Worm (Caenorhabditis elegans) whole organism, late embryonic: Measurements from ENCODE around the gene mrp-5.

Experiments
- F13H6.1 ChIP-seq: sonication (generic microtip); optimal IDR thresholded peaks from 2 replicates; lab custom pipeline; 2016; ENCODE audit warnings: missing genetic modification characterization, missing compliant biosample characterization
- ceh-24 ChIP-seq: sonication (generic microtip); optimal IDR thresholded peaks from 2 replicates; lab custom pipeline; 2016; ENCODE audit warnings: mild to moderate bottlenecking, missing genetic modification characterization, missing compliant biosample characterization
- ceh-45 ChIP-seq: fragments of 200-800 bp; sonication (Bioruptor generic); IDR thresholded peaks from 2 replicates; pipeline ENCODE4 v1.3.6; 2022; ENCODE audit warnings: missing genetic modification reagents, missing genetic modification characterization, missing compliant biosample characterization
- dmd-4 ChIP-seq: sonication (generic microtip); optimal IDR thresholded peaks from 2 replicates; lab custom pipeline; 2016; ENCODE audit warnings: borderline replicate concordance, missing genetic modification characterization, missing compliant biosample characterization
- elt-4 ChIP-seq: sonication (generic microtip); optimal IDR thresholded peaks from 2 replicates; lab custom pipeline; 2016; ENCODE audit warnings: missing genetic modification characterization, missing compliant biosample characterization
- fkh-10 ChIP-seq: fragments of 150-350 bp; optimal IDR thresholded peaks from 2 replicates; lab custom pipeline; 2014; ENCODE audit warnings: missing biosample characterization, missing genetic modification reagents, missing genetic modification characterization
- hlh-8 ChIP-seq: sonication (generic microtip); optimal IDR thresholded peaks from 2 replicates; lab custom pipeline; 2016; ENCODE audit warnings: missing genotype, missing genetic modification characterization, missing compliant biosample characterization
- nhr-11 ChIP-seq: fragments of 150-350 bp; optimal IDR thresholded peaks from 2 replicates; lab custom pipeline; 2014; ENCODE audit warnings: missing biosample characterization, missing genetic modification characterization
- pag-3 ChIP-seq: sonication (generic microtip); optimal IDR thresholded peaks from 2 replicates; lab custom pipeline; 2016; ENCODE audit warnings: missing compliant biosample characterization, missing genetic modification characterization, borderline replicate concordance
- pha-4 ChIP-seq: fragments of 150-350 bp; optimal IDR thresholded peaks from 2 replicates; lab custom pipeline; 2018; ENCODE audit warnings: missing biosample characterization, missing genetic modification reagents, missing genetic modification characterization
- pqm-1 ChIP-seq: sonication (generic microtip); optimal IDR thresholded peaks from 2 replicates; lab custom pipeline; 2016; ENCODE audit warnings: missing genetic modification characterization, missing compliant biosample characterization

DNA sequence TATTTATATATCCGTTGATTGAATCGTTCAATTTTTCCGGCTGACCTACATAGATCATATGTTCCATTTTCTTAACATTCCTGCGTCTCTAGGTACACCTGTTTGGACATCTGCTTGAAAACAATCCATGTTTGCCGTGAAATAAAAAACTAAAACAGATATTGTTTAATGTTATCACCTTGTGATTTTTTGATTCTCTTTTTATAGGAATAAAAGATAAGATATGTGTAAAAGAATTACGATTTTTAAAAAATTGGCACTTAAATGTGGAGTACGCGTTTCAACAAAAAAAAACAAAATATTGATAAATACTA, 1.2 kb upstream of the mrp-5 start:
- TF ChIP-seq pha-4 (tag; lab: Kevin White, UChicago): no peak
- no peak for TF ChIP-seq ceh-24 (tag; lab: Kevin White, UChicago)
- TF ChIP-seq pqm-1 (tag; lab: Kevin White, UChicago): no peak
- TF ChIP-seq pag-3 (tag; lab: Kevin White, UChicago): no peak
- TF ChIP-seq fkh-10 (GFP tag; lab: Kevin White, UChicago): no peak
- TF ChIP-seq hlh-8 (tag; lab: Kevin White, UChicago): no peak
- TF ChIP-seq dmd-4 (tag; lab: Kevin White, UChicago): no peak
- no peak for TF ChIP-seq ceh-45 (GFP tag; lab: Robert Waterston, UW)
- TF ChIP-seq F13H6.1 (tag; lab: Kevin White, UChicago): no peak
- TF ChIP-seq nhr-11 (tag; lab: Kevin White, UChicago): no peak
- no peak for TF ChIP-seq elt-4 (tag; lab: Kevin White, UChicago)
